ENCODE assay signal across 6 worm cellular contexts in the genomic region with DNA sequence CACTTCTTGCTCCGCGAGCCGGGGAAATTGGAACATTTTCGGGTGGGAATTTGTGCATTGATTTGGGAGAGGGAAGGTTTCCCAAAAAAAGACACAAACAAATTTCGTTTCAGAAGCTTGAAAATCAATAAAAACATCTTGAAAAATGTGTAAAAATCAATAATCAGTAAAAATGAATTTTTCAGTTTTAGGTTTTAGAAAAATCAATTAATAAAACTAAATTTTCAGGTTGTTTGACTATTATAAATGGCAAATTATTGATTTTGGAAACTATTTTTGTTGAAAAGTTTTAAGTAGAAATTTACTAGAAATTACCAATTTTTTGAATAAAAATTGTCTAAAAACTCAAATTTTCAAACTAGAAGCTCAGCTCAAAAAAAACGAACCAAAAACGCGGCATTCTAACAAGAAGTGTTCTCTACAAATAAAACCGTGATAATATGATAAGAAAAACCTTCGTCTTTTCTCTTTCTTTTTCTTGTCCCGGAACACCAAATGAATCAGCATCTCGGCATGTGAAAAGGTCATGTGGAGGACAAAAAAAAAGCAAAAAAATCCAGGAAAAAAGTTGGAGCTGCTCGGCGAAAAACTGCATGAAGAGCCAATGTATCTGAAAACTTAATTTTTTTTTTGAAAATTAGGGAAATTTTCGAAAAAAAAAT.
TF ChIP-seq lines count a peak whose summit lies in the region.

No protein-coding gene starts in this region.

TF ChIP-seq in whole organism, L1 larva, 84 proteins besides CTCF, POLR2A, EP300 and RAD21:
- TF ChIP-seq blmp-1 (tag; optimal IDR thresholded peaks at IDR 0.05; lab: Kevin White, UChicago) (peak; percentile 5), lir-3 (tag; optimal IDR thresholded peaks at IDR 0.05; lab: Kevin White, UChicago; ENCODE audit: poor library complexity) (no peak)

TF ChIP-seq in whole organism, L2 larva, 48 proteins besides CTCF, POLR2A, EP300 and RAD21:
- TF ChIP-seq fos-1 (tag; optimal IDR thresholded peaks at IDR 0.05; lab: Kevin White, UChicago) (peak; percentile 67), aly-2 (tag; optimal IDR thresholded peaks at IDR 0.05; lab: Kevin White, UChicago) (no peak)

TF ChIP-seq in whole organism, L3 larva, 47 proteins besides CTCF, POLR2A, EP300 and RAD21:
- TF ChIP-seq ceh-28 (tag; optimal IDR thresholded peaks at IDR 0.05; lab: Kevin White, UChicago): peak; percentile 60
- TF ChIP-seq nhr-77 (tag; optimal IDR thresholded peaks at IDR 0.05; lab: Kevin White, UChicago): no peak
- TF ChIP-seq eor-1 (tag; optimal IDR thresholded peaks at IDR 0.05; lab: Kevin White, UChicago): no peak
- no peak for TF ChIP-seq ceh-9 (tag; optimal IDR thresholded peaks at IDR 0.05; lab: Kevin White, UChicago)

TF ChIP-seq in whole organism, L4 larva, 104 proteins besides CTCF, POLR2A, EP300 and RAD21:
- TF ChIP-seq pqm-1 (tag; optimal IDR thresholded peaks at IDR 0.05; lab: Kevin White, UChicago): peak; percentile 2
- TF ChIP-seq hlh-30 (tag; optimal IDR thresholded peaks at IDR 0.05; lab: Kevin White, UChicago; ENCODE audit: insufficient read depth): peak; percentile 78
- peak; percentile 48 for TF ChIP-seq ceh-28 (tag; optimal IDR thresholded peaks at IDR 0.05; lab: Kevin White, UChicago)
- no peak for TF ChIP-seq attf-4 (tag; optimal IDR thresholded peaks at IDR 0.05; lab: Kevin White, UChicago)
- TF ChIP-seq unc-62 (GFP tag; optimal IDR thresholded peaks at IDR 0.05 in 1 of 2; lab: Kevin White, UChicago): peak in 1 of 2 experiments; percentile 86
- no peak for TF ChIP-seq unc-62 (tag; optimal IDR thresholded peaks at IDR 0.05; lab: Kevin White, UChicago)
- peak; percentile 51 for TF ChIP-seq nhr-28 (tag; optimal IDR thresholded peaks at IDR 0.05; lab: Kevin White, UChicago)
- TF ChIP-seq lim-7 (GFP tag; IDR thresholded peaks at IDR 0.05; lab: Robert Waterston, UW): no peak
- TF ChIP-seq Y5F2A.4 (GFP tag; optimal IDR thresholded peaks at IDR 0.05; lab: Kevin White, UChicago): no peak
- no peak for TF ChIP-seq ceh-82 (tag; optimal IDR thresholded peaks at IDR 0.05; lab: Kevin White, UChicago)
- no peak for TF ChIP-seq tag-97 (GFP tag; IDR thresholded peaks at IDR 0.05; lab: Robert Waterston, UW)
- TF ChIP-seq spr-3 (GFP tag; optimal IDR thresholded peaks at IDR 0.05; lab: Kevin White, UChicago): no peak
TF ChIP-seq in whole organism, L4 larva: peak in this region for 5.

TF ChIP-seq in whole organism, midembryonic, 9 proteins besides CTCF, POLR2A, EP300 and RAD21:
- TF ChIP-seq T22C8.4 (GFP tag; IDR thresholded peaks at IDR 0.05; lab: Robert Waterston, UW) (0 out of 2 replicates have a peak, but pooled peaks have one; percentile 32), klf-2 (GFP tag; conservative IDR thresholded peaks at IDR 0.05; lab: Robert Waterston, UW) (no peak)
TF ChIP-seq in whole organism, midembryonic: peak in this region for 1.

TF ChIP-seq in whole organism, young adult, 124 proteins besides CTCF, POLR2A, EP300 and RAD21:
- TF ChIP-seq atf-7 (tag; optimal IDR thresholded peaks at IDR 0.05; lab: Kevin White, UChicago) (no peak), nhr-80 (tag; optimal IDR thresholded peaks at IDR 0.05; lab: Kevin White, UChicago) (peak; percentile 23), ztf-26 (tag; optimal IDR thresholded peaks at IDR 0.05; lab: Kevin White, UChicago) (no peak), zim-3 (tag; optimal IDR thresholded peaks at IDR 0.05; lab: Kevin White, UChicago) (no peak), hrde-1 (tag; optimal IDR thresholded peaks at IDR 0.05; lab: Kevin White, UChicago; ENCODE audit: borderline replicate concordance) (no peak), tbx-9 (tag; optimal IDR thresholded peaks at IDR 0.05; lab: Kevin White, UChicago; ENCODE audit: borderline replicate concordance) (no peak)
